Worm (Caenorhabditis elegans) whole organism, mixed stage, embryonic: ENCODE results near the gene sap-49.

Experiments used
- M03D4.4 ChIP-seq: sonication (generic microtip); optimal IDR thresholded peaks from 2 replicates; lab custom pipeline; 2017; ENCODE audit warnings: mild to moderate bottlenecking, missing genetic modification characterization, missing compliant biosample characterization
- blmp-1 ChIP-seq: fragments of 150-350 bp; optimal IDR thresholded peaks from 2 replicates; lab custom pipeline; 2014; ENCODE audit warnings: missing biosample characterization, missing genetic modification characterization
- ces-1 ChIP-seq: fragments of 150-350 bp; optimal IDR thresholded peaks from 2 replicates; lab custom pipeline; 2014; ENCODE audit warnings: missing biosample characterization, missing genetic modification reagents, missing genetic modification characterization
- elt-1 ChIP-seq: sonication (generic microtip); optimal IDR thresholded peaks from 2 replicates; lab custom pipeline; 2017; ENCODE audit warnings: missing genetic modification characterization, mild to moderate bottlenecking, missing compliant biosample characterization, antibody characterized with exemption, moderate library complexity, borderline replicate concordance; ENCODE audit not compliant: insufficient read depth
- elt-3 ChIP-seq: fragments of 150-350 bp; optimal IDR thresholded peaks from 2 replicates; lab custom pipeline; 2014; ENCODE audit warnings: missing biosample characterization, missing genetic modification characterization
- lsy-2 ChIP-seq: fragments of 150-350 bp; optimal IDR thresholded peaks from 2 replicates; lab custom pipeline; 2014; ENCODE audit warnings: missing biosample characterization, missing genetic modification characterization
- nhr-12 ChIP-seq: fragments of 150-350 bp; optimal IDR thresholded peaks from 2 replicates; lab custom pipeline; 2014; ENCODE audit warnings: missing biosample characterization, missing genetic modification characterization
- nhr-237 ChIP-seq: fragments of 150-350 bp; optimal IDR thresholded peaks from 2 replicates; lab custom pipeline; 2014; ENCODE audit warnings: missing biosample characterization, missing genetic modification characterization
- nhr-28 ChIP-seq: fragments of 150-350 bp; optimal IDR thresholded peaks from 2 replicates; lab custom pipeline; 2014; ENCODE audit warnings: missing biosample characterization, missing genetic modification characterization
- pha-4 ChIP-seq: fragments of 150-350 bp; optimal IDR thresholded peaks from 2 replicates; lab custom pipeline; 2018; ENCODE audit warnings: missing biosample characterization, missing genetic modification reagents, missing genetic modification characterization
- sptf-1 ChIP-seq: sonication (generic microtip); optimal IDR thresholded peaks from 2 replicates; lab custom pipeline; 2017; ENCODE audit warnings: mild to moderate bottlenecking, missing genetic modification characterization, moderate library complexity, missing compliant biosample characterization

- no peak for TF ChIP-seq sptf-1 (tag; lab: Kevin White, UChicago)
- no peak for TF ChIP-seq elt-3 (tag; lab: Kevin White, UChicago)
- TF ChIP-seq blmp-1 = no peak
- peak; percentile 33 for TF ChIP-seq ces-1 (GFP tag; lab: Kevin White, UChicago)
- no peak for TF ChIP-seq elt-1
- no peak for TF ChIP-seq nhr-28 (tag; lab: Kevin White, UChicago)
- TF ChIP-seq nhr-12 = no peak
- no peak for TF ChIP-seq M03D4.4 (tag; lab: Kevin White, UChicago)
- no peak for TF ChIP-seq nhr-237 (tag; lab: Kevin White, UChicago)
- TF ChIP-seq lsy-2 (tag; lab: Kevin White, UChicago) = no peak
- no peak for TF ChIP-seq pha-4 (tag; lab: Kevin White, UChicago)
These were observed 16.6 kb upstream of the sap-49 start for ce11 chrII:8052172-8052571.
